Worm (Caenorhabditis elegans): ENCODE measurements around the gene idpc-1.

Gene idpc-1

DNA sequence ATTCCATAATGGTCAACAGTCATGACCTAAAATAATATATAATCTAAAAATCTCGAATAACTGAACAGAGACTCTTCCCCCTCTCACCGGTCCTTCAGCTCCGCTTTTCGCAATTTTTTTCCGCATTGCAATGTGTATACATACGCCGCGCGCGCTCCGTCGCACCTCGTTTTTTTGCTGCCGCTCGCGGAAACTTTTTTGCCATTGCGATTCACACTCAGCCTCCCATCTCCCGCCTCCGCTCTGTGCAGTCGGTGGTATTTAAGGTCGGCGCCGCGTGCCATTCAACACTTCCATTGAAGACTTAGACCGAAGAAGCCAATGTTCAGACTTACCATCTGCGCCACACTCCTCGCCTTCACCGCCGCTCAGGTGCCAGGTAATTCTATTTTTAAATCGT is at the start of gene idpc-1:
Gene idpc-1, plus strand, starts transcription at position 301 of the 400 bp plus-strand sequence.
- TF ChIP-seq unc-62 (GFP tag; optimal IDR thresholded peaks at IDR 0.05): no peak

DNA sequence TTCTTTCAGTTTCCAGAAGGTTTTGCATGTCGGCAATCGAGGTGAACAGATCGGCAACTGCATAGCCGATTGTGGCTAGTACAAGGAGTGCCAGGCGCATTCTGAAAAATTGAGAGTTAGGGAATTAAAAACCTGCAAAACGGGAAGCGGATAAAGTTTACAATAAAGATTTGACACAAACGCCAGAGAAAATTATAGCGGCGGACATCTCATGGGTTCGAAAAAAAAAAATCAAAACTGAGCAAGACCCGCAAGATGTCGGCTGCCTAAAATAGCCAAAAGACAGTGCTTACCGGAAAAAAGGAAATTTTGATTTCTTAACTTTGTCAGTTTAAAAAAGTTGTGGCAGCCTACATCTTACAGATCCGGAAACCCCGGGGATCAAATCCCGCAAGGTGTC is 49.1 kb upstream of the idpc-1 start, which contains the start of gene dpy-18:
Gene dpy-18, minus strand, starts transcription at position 101 of the 400 bp plus-strand sequence.
- TF ChIP-seq unc-62 (GFP tag; optimal IDR thresholded peaks at IDR 0.05): no peak

DNA sequence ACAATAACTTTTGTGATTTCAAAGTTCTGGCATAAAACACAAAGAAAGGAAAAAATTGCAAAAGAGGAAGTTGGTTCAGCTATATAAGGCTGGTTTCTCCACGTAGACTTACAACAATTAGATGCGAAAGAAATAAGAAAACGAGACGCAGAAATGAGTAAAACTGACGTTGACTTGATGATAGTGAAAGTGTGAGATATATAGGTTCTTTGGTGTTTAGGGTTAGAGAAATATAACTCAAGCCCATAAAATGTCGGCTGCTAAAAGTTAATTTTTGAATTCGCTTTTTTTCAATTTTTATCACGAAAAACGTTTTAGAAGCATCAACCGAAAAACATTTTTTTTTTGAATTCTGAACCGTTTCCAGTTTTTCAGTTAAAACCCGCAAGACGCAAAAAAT is 48.6 kb upstream of the idpc-1 start:
- no peak for TF ChIP-seq unc-62 (GFP tag; optimal IDR thresholded peaks at IDR 0.05)

- no peak for TF ChIP-seq unc-62 (GFP tag; optimal IDR thresholded peaks at IDR 0.05)
Measured at ce11 chrIII:11378910-11379309, 48.1 kb upstream of the idpc-1 start.

DNA sequence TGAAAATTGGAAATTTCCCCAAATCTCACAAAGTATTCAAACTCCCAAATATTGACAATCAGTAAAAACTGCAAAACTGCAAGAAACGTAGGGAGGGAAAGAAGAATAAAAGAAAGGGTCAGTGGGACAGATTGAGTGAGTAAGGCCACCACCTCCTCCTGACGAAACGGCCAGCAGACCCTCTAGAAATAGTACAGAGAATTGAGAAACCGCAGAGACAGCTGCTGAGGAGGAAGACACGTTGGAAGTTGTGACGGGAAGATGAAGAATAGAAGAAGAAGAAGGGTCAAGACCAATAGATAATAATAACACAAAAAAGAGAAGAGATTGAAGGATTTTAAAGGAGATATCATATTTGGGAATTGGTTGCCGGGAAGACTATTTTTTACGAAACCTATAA is 46.5 kb upstream of the idpc-1 start:
- TF ChIP-seq unc-62 (GFP tag; optimal IDR thresholded peaks at IDR 0.05): no peak

DNA sequence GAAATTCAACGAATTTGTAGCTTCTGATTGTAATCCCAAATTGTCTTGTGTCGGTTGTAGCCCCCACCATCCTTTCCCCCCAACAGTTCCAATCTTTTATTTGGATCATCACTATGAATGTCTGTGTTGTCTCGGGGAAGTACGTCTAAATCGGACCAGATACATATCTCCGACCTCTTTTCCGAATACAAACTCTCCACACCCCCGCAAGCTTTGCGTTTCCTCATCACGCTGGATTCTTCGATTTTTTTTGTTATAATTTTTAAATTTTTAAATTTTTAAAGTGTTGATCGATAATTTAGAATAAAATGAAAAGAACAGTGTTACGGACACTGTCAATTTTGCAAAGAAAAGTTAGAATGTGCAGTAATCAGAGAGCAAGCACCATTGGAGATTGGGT is 45.1 kb upstream of the idpc-1 start, which contains the start of gene subs-4:
Gene subs-4, plus strand, starts transcription at position 301 of the 400 bp plus-strand sequence.
- TF ChIP-seq unc-62 (GFP tag; optimal IDR thresholded peaks at IDR 0.05): no peak

DNA sequence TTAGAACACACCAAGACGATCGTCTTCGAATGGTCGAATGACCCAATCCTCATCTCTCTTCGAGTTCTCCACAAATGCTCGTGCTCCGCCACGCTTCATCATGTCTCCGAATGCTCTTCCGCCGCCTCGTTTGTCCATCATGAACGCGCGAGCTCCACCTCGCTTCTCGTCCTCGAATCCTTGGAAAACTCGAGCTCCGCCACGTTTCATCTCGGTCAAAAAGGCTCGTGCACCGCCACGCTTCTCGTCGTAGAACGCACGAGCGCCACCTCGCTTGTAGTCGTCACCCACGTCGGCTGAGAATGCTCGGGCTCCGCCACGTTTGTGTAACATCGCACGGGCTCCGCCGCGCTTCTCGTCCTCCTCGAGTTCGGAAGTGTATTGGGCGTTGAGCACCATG is 37.6 kb upstream of the idpc-1 start:
- no peak for TF ChIP-seq unc-62 (GFP tag; optimal IDR thresholded peaks at IDR 0.05)

DNA sequence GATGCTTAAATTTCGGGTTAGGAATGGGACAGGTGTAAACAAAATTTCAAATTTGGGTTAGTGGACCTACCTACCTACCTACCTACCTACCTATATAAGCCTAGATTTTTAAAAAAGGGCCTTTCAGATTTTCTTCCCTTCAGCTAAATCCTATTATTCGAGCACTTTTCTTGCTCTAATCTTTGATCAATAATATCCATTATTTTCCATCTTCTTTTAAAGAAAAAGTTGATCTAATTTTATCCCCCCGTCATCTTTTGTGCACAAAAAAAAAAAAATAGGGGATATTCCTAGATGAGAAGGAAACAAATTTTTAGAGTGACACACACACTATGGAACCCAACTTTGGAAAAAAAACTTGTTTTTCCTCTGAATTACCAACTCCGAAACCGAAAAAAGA is 36.2 kb upstream of the idpc-1 start:
- TF ChIP-seq unc-62 (GFP tag; optimal IDR thresholded peaks at IDR 0.05): no peak

ce11 chrIII:11391601-11392520 is 35.1 kb upstream of the idpc-1 start:
- no peak for TF ChIP-seq unc-62 (GFP tag; optimal IDR thresholded peaks at IDR 0.05)

DNA sequence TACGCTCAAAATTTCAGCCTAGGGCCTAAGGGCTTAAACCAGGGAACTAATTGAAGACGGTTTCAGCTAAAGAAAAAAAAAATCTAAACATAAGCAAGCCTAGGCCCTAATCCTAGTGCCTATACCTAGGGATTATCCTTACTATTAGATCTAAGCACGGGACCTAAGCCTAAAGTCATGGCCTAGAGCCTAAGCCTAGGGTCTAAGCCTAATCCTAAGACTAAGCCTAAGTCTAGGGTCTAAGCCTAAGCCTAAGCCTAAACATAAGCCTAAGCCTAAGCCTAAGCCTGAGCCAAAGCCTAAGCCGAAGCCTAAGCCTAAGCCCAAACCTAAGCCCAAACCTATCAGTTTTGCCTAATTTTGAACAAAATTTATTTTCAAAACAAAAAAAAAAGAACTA is 34.3 kb upstream of the idpc-1 start:
- no peak for TF ChIP-seq unc-62 (GFP tag; optimal IDR thresholded peaks at IDR 0.05)

DNA sequence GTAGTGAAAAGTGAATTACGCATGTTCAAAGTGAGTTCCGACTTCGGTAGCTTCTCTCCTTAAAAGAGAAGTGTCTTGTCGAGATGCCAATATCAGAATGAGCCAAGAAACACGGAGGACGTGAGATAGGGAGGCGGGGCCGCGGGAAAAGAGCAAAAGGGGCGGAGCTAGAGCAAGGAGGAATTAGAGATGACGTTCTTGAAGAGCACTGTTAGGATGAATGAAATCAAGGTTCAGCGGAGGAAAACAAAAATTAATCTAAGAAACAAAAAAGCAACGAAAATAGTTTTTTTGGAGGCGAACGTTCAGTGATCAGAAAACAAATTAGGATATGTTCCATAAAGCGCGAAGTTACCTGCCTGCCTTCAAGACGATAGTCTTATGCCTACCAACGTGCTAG is 33.8 kb upstream of the idpc-1 start, which contains the start of gene nlp-21:
Gene nlp-21, minus strand, starts transcription at position 101 of the 400 bp plus-strand sequence.
- no peak for TF ChIP-seq unc-62 (GFP tag; optimal IDR thresholded peaks at IDR 0.05)

ce11 chrIII:11397499-11397898 is 29.5 kb upstream of the idpc-1 start, which contains the start of gene Y47D3B.3:
TSS of gene Y47D3B.3 (plus strand) at chrIII:11397799.
- TF ChIP-seq unc-62 (GFP tag; optimal IDR thresholded peaks at IDR 0.05): no peak

ce11 chrIII:11402717-11403116 is 24.3 kb upstream of the idpc-1 start, which contains the start of gene Y47D3B.12:
TSS of gene Y47D3B.12 (plus strand) at chrIII:11403017.
- TF ChIP-seq unc-62 (GFP tag; optimal IDR thresholded peaks at IDR 0.05): no peak

DNA sequence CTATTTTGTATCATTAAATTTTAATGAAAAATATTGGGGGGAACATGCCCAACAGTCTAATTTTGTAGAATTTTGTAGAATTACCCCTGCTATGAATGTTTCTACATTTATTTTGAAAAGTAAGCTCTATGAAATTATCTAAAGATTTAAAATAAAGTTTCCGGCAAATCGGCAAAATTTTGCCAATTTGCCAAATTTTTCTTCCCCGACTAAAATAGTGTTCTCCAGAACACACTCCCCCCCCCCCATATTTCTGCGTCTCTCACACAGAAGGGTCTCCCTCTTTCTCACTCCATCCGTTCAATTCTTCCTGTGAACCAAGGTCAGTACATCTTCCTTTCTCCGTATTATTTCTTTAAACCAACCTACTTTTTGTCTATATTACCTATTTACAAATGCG is 22.0 kb upstream of the idpc-1 start, which contains the start of gene Y47D3B.4:
Gene Y47D3B.4, plus strand, starts transcription at position 301 of the 400 bp plus-strand sequence.
- TF ChIP-seq unc-62 (GFP tag; optimal IDR thresholded peaks at IDR 0.05): no peak

- no peak for TF ChIP-seq unc-62 (GFP tag; optimal IDR thresholded peaks at IDR 0.05)
Measured at ce11 chrIII:11410378-11410777, 16.6 kb upstream of the idpc-1 start, which contains the start of gene twk-31. TSS of gene twk-31 (plus strand) at chrIII:11410678.

ce11 chrIII:11419551-11419950 is 7.5 kb upstream of the idpc-1 start:
- TF ChIP-seq unc-62 (GFP tag; optimal IDR thresholded peaks at IDR 0.05): no peak

- TF ChIP-seq unc-62 (GFP tag; optimal IDR thresholded peaks at IDR 0.05): no peak
Measured at ce11 chrIII:11424815-11425214, 2.2 kb upstream of the idpc-1 start.
